Worm (Caenorhabditis elegans) whole organism, late embryonic: ENCODE data around the gene nhr-237.

ENCODE experiments used
- F13H6.1 ChIP-seq: sonication (generic microtip); optimal IDR thresholded peaks from 2 replicates; lab custom pipeline; 2016; ENCODE audit warnings: missing genetic modification characterization, missing compliant biosample characterization
- K09A11.1 ChIP-seq: sonication (generic microtip); optimal IDR thresholded peaks from 2 replicates; lab custom pipeline; 2017; ENCODE audit warnings: antibody characterized with exemption, mild to moderate bottlenecking, missing genetic modification characterization, missing compliant biosample characterization; ENCODE audit not compliant: insufficient read depth
- ceh-19 ChIP-seq: fragments of 200-800 bp; sonication (Bioruptor generic); optimal IDR thresholded peaks from 2 replicates; lab custom pipeline; 2018; ENCODE audit warnings: mild to moderate bottlenecking, missing genetic modification characterization, missing compliant biosample characterization
- ceh-2 ChIP-seq: sonication (generic microtip); optimal IDR thresholded peaks from 2 replicates; lab custom pipeline; 2016; ENCODE audit warnings: missing genotype, missing genetic modification characterization, missing compliant biosample characterization
- ceh-24 ChIP-seq: sonication (generic microtip); optimal IDR thresholded peaks from 2 replicates; lab custom pipeline; 2016; ENCODE audit warnings: mild to moderate bottlenecking, missing genetic modification characterization, missing compliant biosample characterization
- ceh-48 ChIP-seq: sonication (generic microtip); optimal IDR thresholded peaks from 2 replicates; lab custom pipeline; 2016; ENCODE audit warnings: missing genetic modification characterization, inconsistent platforms, missing compliant biosample characterization
- dve-1 ChIP-seq: sonication (generic microtip); optimal IDR thresholded peaks from 2 replicates; lab custom pipeline; 2017; ENCODE audit warnings: antibody characterized with exemption, mild to moderate bottlenecking, missing genetic modification characterization, missing compliant biosample characterization
- hlh-13 ChIP-seq: fragments of 200-800 bp; sonication (Bioruptor generic); optimal IDR thresholded peaks from 2 replicates; lab custom pipeline; 2018; ENCODE audit warnings: mild to moderate bottlenecking, missing genetic modification characterization, missing compliant biosample characterization
- nhr-11 ChIP-seq: fragments of 150-350 bp; optimal IDR thresholded peaks from 2 replicates; lab custom pipeline; 2014; ENCODE audit warnings: missing biosample characterization, missing genetic modification characterization
- pag-3 ChIP-seq: sonication (generic microtip); optimal IDR thresholded peaks from 2 replicates; lab custom pipeline; 2016; ENCODE audit warnings: missing compliant biosample characterization, missing genetic modification characterization, borderline replicate concordance
- pqm-1 ChIP-seq: sonication (generic microtip); optimal IDR thresholded peaks from 2 replicates; lab custom pipeline; 2016; ENCODE audit warnings: missing genetic modification characterization, missing compliant biosample characterization

- TF ChIP-seq nhr-11 = no peak
- TF ChIP-seq pqm-1 (tag; lab: Kevin White, UChicago) = no peak
- no peak for TF ChIP-seq ceh-24 (tag; lab: Kevin White, UChicago)
- TF ChIP-seq K09A11.1 (tag; lab: Kevin White, UChicago) = no peak
- no peak for TF ChIP-seq F13H6.1 (tag; lab: Kevin White, UChicago)
- TF ChIP-seq pag-3 (tag; lab: Kevin White, UChicago) = no peak
- TF ChIP-seq dve-1 (tag; lab: Kevin White, UChicago) = no peak
- TF ChIP-seq hlh-13 (GFP tag; lab: Kevin White, UChicago) = no peak
- TF ChIP-seq ceh-19 (GFP tag; lab: Kevin White, UChicago) = no peak
- TF ChIP-seq ceh-2 (tag; lab: Kevin White, UChicago) = no peak
- no peak for TF ChIP-seq ceh-48 (tag; lab: Kevin White, UChicago)
Observed at ce11 chrV:1577092-1577709, 49.4 kb downstream of the nhr-237 start.
